Worm (Caenorhabditis elegans) whole organism, mixed stage, embryonic: Measurements from ENCODE around the gene fbxb-79.

Experiments used
- ces-1 ChIP-seq: fragments of 150-350 bp; optimal IDR thresholded peaks from 2 replicates; lab custom pipeline; 2014; ENCODE audit warnings: missing biosample characterization, missing genetic modification reagents, missing genetic modification characterization
- ham-2 ChIP-seq: fragments of 200-800 bp; sonication (Bioruptor generic); optimal IDR thresholded peaks from 2 replicates; lab custom pipeline; 2018; ENCODE audit warnings: mild to moderate bottlenecking, missing genetic modification characterization, missing compliant biosample characterization
- lin-13 ChIP-seq: fragments of 150-350 bp; optimal IDR thresholded peaks from 2 replicates; lab custom pipeline; 2014; ENCODE audit warnings: missing biosample characterization, missing genetic modification characterization
- nhr-12 ChIP-seq: fragments of 150-350 bp; optimal IDR thresholded peaks from 2 replicates; lab custom pipeline; 2014; ENCODE audit warnings: missing biosample characterization, missing genetic modification characterization
- nhr-237 ChIP-seq: fragments of 150-350 bp; optimal IDR thresholded peaks from 2 replicates; lab custom pipeline; 2014; ENCODE audit warnings: missing biosample characterization, missing genetic modification characterization
- nhr-28 ChIP-seq: fragments of 150-350 bp; optimal IDR thresholded peaks from 2 replicates; lab custom pipeline; 2014; ENCODE audit warnings: missing biosample characterization, missing genetic modification characterization
- sem-2 ChIP-seq: fragments of 200-800 bp; sonication (Bioruptor generic); optimal IDR thresholded peaks from 2 replicates; lab custom pipeline; 2018; ENCODE audit warnings: mild to moderate bottlenecking, missing genetic modification characterization, missing compliant biosample characterization
- unc-39 ChIP-seq: fragments of 150-350 bp; optimal IDR thresholded peaks from 2 replicates; lab custom pipeline; 2014; ENCODE audit warnings: missing biosample characterization, missing genetic modification characterization
- unc-62 ChIP-seq: fragments of 150-350 bp; optimal IDR thresholded peaks from 2 replicates; lab custom pipeline; 2014; ENCODE audit warnings: missing biosample characterization, missing genetic modification reagents, missing genetic modification characterization
- ztf-11 ChIP-seq: fragments of 150-350 bp; optimal IDR thresholded peaks from 2 replicates; lab custom pipeline; 2014; ENCODE audit warnings: missing biosample characterization, missing genetic modification characterization

ce11 chrIV:11146492-11146891, 42.8 kb downstream of the fbxb-79 start:
- TF ChIP-seq nhr-237 (no peak), unc-62 (GFP tag; lab: Kevin White, UChicago) (no peak), ztf-11 (tag; lab: Kevin White, UChicago) (no peak), sem-2 (GFP tag; lab: Kevin White, UChicago) (no peak), lin-13 (tag; lab: Kevin White, UChicago) (no peak), ces-1 (GFP tag; lab: Kevin White, UChicago) (no peak), nhr-28 (tag; lab: Kevin White, UChicago) (no peak), unc-39 (tag; lab: Kevin White, UChicago) (no peak), nhr-12 (no peak), ham-2 (GFP tag; lab: Kevin White, UChicago) (no peak)
